Worm (Caenorhabditis elegans): ENCODE data around the gene slc-28.1.

ce11 chrV:3444777-3445089 is 18.9 kb upstream of the slc-28.1 start, which contains the start of gene cfz-2:
- no peak for TF ChIP-seq attf-6 (GFP tag; IDR thresholded peaks at IDR 0.05)
- TF ChIP-seq ama-1 (optimal IDR thresholded peaks at IDR 0.05) = no peak
- no peak for TF ChIP-seq ama-1 (GFP tag; optimal IDR thresholded peaks at IDR 0.05)
- no peak for TF ChIP-seq F57A8.1 (GFP tag; optimal IDR thresholded peaks at IDR 0.05)
- TF ChIP-seq ceh-27 (GFP tag; optimal IDR thresholded peaks at IDR 0.05) = no peak

Measured in whole organism, young adult.